Fruit fly (Drosophila melanogaster): Measurements from ENCODE around the gene sicily.

dm6 chrX:11906818-11907281 lies 15.3 kb downstream of the sicily start, which contains the start of gene CG43156:
- TF ChIP-seq ey (GFP tag; optimal IDR thresholded peaks at IDR 0.05): no peak
- no peak for TF ChIP-seq pan (optimal IDR thresholded peaks at IDR 0.05)
- no peak for TF ChIP-seq Hr83 (GFP tag; optimal IDR thresholded peaks at IDR 0.05; ENCODE audit: poor library complexity, severe bottlenecking)
- TF ChIP-seq Hr78 (GFP tag; optimal IDR thresholded peaks at IDR 0.05): no peak
- no peak for TF ChIP-seq sage (GFP tag; optimal IDR thresholded peaks at IDR 0.05)
- TF ChIP-seq psq (GFP tag; optimal IDR thresholded peaks at IDR 0.05): no peak
- no peak for TF ChIP-seq Sp1 (GFP tag; optimal IDR thresholded peaks at IDR 0.05)
- TF ChIP-seq Dif (GFP tag; optimal IDR thresholded peaks at IDR 0.05; ENCODE audit: partially characterized antibody): no peak
- no peak for TF ChIP-seq fru (GFP tag; optimal IDR thresholded peaks at IDR 0.05)
- TF ChIP-seq brk (GFP tag; optimal IDR thresholded peaks at IDR 0.05): no peak
- TF ChIP-seq dsf (GFP tag; optimal IDR thresholded peaks at IDR 0.05; ENCODE audit: borderline replicate concordance): no peak
- TF ChIP-seq jim (GFP tag; optimal IDR thresholded peaks at IDR 0.05): no peak
- TF ChIP-seq dmrt93B (GFP tag; optimal IDR thresholded peaks at IDR 0.05): no peak
